Worm (Caenorhabditis elegans) whole organism, L3 larva: ENCODE results near the gene T23F11.4.

Experiments used
- R02D3.7 ChIP-seq: fragments of 150-350 bp; optimal IDR thresholded peaks from 2 replicates; lab custom pipeline; 2014; ENCODE audit warnings: missing biosample characterization, missing genetic modification characterization
- ZK546.5 ChIP-seq: sonication (generic microtip); optimal IDR thresholded peaks from 2 replicates; lab custom pipeline; 2017; ENCODE audit warnings: missing biosample characterization, missing genetic modification characterization
- aly-2 ChIP-seq: fragments of 150-350 bp; optimal IDR thresholded peaks from 2 replicates; lab custom pipeline; 2014; ENCODE audit warnings: missing biosample characterization, missing genetic modification characterization
- ceh-16 ChIP-seq: sonication (generic microtip); optimal IDR thresholded peaks from 2 replicates; lab custom pipeline; 2017; ENCODE audit warnings: missing biosample characterization, missing genetic modification characterization
- ceh-28 ChIP-seq: fragments of 150-350 bp; optimal IDR thresholded peaks from 2 replicates; lab custom pipeline; 2014; ENCODE audit warnings: missing biosample characterization, missing genetic modification reagents, missing genetic modification characterization
- ceh-82 ChIP-seq: fragments of 150-350 bp; optimal IDR thresholded peaks from 2 replicates; lab custom pipeline; 2014; ENCODE audit warnings: missing biosample characterization, missing genetic modification characterization
- ceh-9 ChIP-seq: sonication (generic microtip); optimal IDR thresholded peaks from 2 replicates; lab custom pipeline; 2018; ENCODE audit warnings: missing biosample characterization, missing genetic modification characterization
- daf-12 ChIP-seq: fragments of 150-350 bp; optimal IDR thresholded peaks from 2 replicates; lab custom pipeline; 2014; ENCODE audit warnings: missing biosample characterization, missing genetic modification reagents, missing genetic modification characterization
- egl-27 ChIP-seq: sonication (generic microtip); optimal IDR thresholded peaks from 4 replicates; lab custom pipeline; 2017; ENCODE audit warnings: missing biosample characterization, missing genetic modification reagents, missing genetic modification characterization
- egl-5 ChIP-seq: fragments of 150-350 bp; optimal IDR thresholded peaks from 2 replicates; lab custom pipeline; 2017; ENCODE audit warnings: missing biosample characterization, missing genetic modification reagents, missing genetic modification characterization, inconsistent platforms
- elt-2 ChIP-seq: sonication (generic microtip); optimal IDR thresholded peaks from 2 replicates; lab custom pipeline; 2016; ENCODE audit warnings: missing genetic modification reagents, mild to moderate bottlenecking, missing genetic modification characterization, missing compliant biosample characterization
- elt-3 ChIP-seq, 3 experiments: fragments of 150-350 bp in 1 of 3; sonication (generic microtip) in 2 of 3; optimal IDR thresholded peaks; 2 replicates in 2 of 3; 4 replicates in 1 of 3; lab custom pipeline; 2014 to 2017; ENCODE audit warnings: missing biosample characterization in 3 of 3, missing genetic modification characterization in 3 of 3
- eor-1 ChIP-seq, 2 experiments: fragments of 150-350 bp; optimal IDR thresholded peaks; 2 replicates each; lab custom pipeline; 2014 to 2018; ENCODE audit warnings: missing biosample characterization in 2 of 2, missing genetic modification characterization in 2 of 2
- fkh-10 ChIP-seq: sonication (generic microtip); optimal IDR thresholded peaks from 2 replicates; lab custom pipeline; 2017; ENCODE audit warnings: missing biosample characterization, missing genetic modification reagents, missing genetic modification characterization
- fkh-2 ChIP-seq: fragments of 150-350 bp; optimal IDR thresholded peaks from 2 replicates; lab custom pipeline; 2014; ENCODE audit warnings: missing biosample characterization, missing genetic modification reagents, missing genetic modification characterization
- fos-1 ChIP-seq: fragments of 150-350 bp; optimal IDR thresholded peaks from 2 replicates; lab custom pipeline; 2014; ENCODE audit warnings: missing biosample characterization, missing genetic modification characterization
- hmg-11 ChIP-seq: sonication (generic microtip); optimal IDR thresholded peaks from 2 replicates; lab custom pipeline; 2016; ENCODE audit warnings: missing genetic modification characterization, missing compliant biosample characterization
- lin-15B ChIP-seq: fragments of 150-350 bp; optimal IDR thresholded peaks from 2 replicates; lab custom pipeline; 2014; ENCODE audit warnings: missing biosample characterization, missing genetic modification characterization
- lin-39 ChIP-seq: fragments of 150-350 bp; optimal IDR thresholded peaks from 2 replicates; lab custom pipeline; 2018; ENCODE audit warnings: missing biosample characterization, missing genetic modification reagents, missing genetic modification characterization
- lsy-12 ChIP-seq: sonication (generic microtip); optimal IDR thresholded peaks from 2 replicates; lab custom pipeline; 2016; ENCODE audit warnings: mild to moderate bottlenecking, missing genetic modification characterization, missing compliant biosample characterization
- mdl-1 ChIP-seq: fragments of 150-350 bp; optimal IDR thresholded peaks from 2 replicates; lab custom pipeline; 2014; ENCODE audit warnings: missing biosample characterization, missing genetic modification characterization
- mml-1 ChIP-seq: fragments of 150-350 bp; sonication (generic microtip); optimal IDR thresholded peaks from 3 replicates; lab custom pipeline; 2014; ENCODE audit warnings: missing biosample characterization, missing genetic modification characterization
- nfya-1 ChIP-seq: sonication (generic microtip); optimal IDR thresholded peaks from 2 replicates; lab custom pipeline; 2017; ENCODE audit warnings: missing genetic modification characterization, mild to moderate bottlenecking, missing compliant biosample characterization, antibody characterized with exemption, moderate library complexity; ENCODE audit not compliant: insufficient read depth
- nhr-11 ChIP-seq: fragments of 150-350 bp; optimal IDR thresholded peaks from 2 replicates; lab custom pipeline; 2014; ENCODE audit warnings: missing biosample characterization, missing genetic modification characterization
- nhr-12 ChIP-seq: fragments of 150-350 bp; optimal IDR thresholded peaks from 2 replicates; lab custom pipeline; 2014; ENCODE audit warnings: missing biosample characterization, missing genetic modification characterization
- nhr-23 ChIP-seq: fragments of 150-350 bp; optimal IDR thresholded peaks from 2 replicates; lab custom pipeline; 2014; ENCODE audit warnings: missing biosample characterization, missing genetic modification reagents, missing genetic modification characterization
- nhr-237 ChIP-seq: fragments of 150-350 bp; optimal IDR thresholded peaks from 2 replicates; lab custom pipeline; 2014; ENCODE audit warnings: missing biosample characterization, missing genetic modification characterization
- nhr-25 ChIP-seq: sonication (generic microtip); optimal IDR thresholded peaks from 2 replicates; lab custom pipeline; 2017; ENCODE audit warnings: missing biosample characterization, missing genetic modification characterization
- nhr-28 ChIP-seq: fragments of 150-350 bp; optimal IDR thresholded peaks from 2 replicates; lab custom pipeline; 2014; ENCODE audit warnings: missing biosample characterization, missing genetic modification characterization
- nhr-43 ChIP-seq: sonication (generic microtip); optimal IDR thresholded peaks from 2 replicates; lab custom pipeline; 2016; ENCODE audit warnings: mild to moderate bottlenecking, missing genetic modification characterization, missing compliant biosample characterization; ENCODE audit not compliant: poor library complexity, severe bottlenecking
- nhr-67 ChIP-seq: fragments of 150-350 bp; optimal IDR thresholded peaks from 2 replicates; lab custom pipeline; 2014; ENCODE audit warnings: missing biosample characterization, missing genetic modification characterization
- nhr-77 ChIP-seq: fragments of 150-350 bp; optimal IDR thresholded peaks from 2 replicates; lab custom pipeline; 2014; ENCODE audit warnings: missing biosample characterization, missing genetic modification characterization
- pha-4 ChIP-seq: fragments of 150-350 bp; optimal IDR thresholded peaks from 2 replicates; lab custom pipeline; 2014; ENCODE audit warnings: missing biosample characterization, missing genetic modification reagents, missing genetic modification characterization
- sea-2 ChIP-seq: fragments of 150-350 bp; sonication (generic microtip); optimal IDR thresholded peaks from 4 replicates; lab custom pipeline; 2014; ENCODE audit warnings: missing biosample characterization, missing genetic modification reagents, missing genetic modification characterization
- snpc-4 ChIP-seq: fragments of 150-350 bp; optimal IDR thresholded peaks from 2 replicates; lab custom pipeline; 2014; ENCODE audit warnings: missing biosample characterization, missing genetic modification characterization
- tbx-2 ChIP-seq: sonication (generic microtip); optimal IDR thresholded peaks from 2 replicates; lab custom pipeline; 2016; ENCODE audit warnings: mild to moderate bottlenecking, missing genetic modification characterization, missing compliant biosample characterization
- unc-39 ChIP-seq: sonication (generic microtip); optimal IDR thresholded peaks from 4 replicates; lab custom pipeline; 2017; ENCODE audit warnings: missing biosample characterization, missing genetic modification characterization
- ztf-11 ChIP-seq: fragments of 150-350 bp; optimal IDR thresholded peaks from 2 replicates; lab custom pipeline; 2014; ENCODE audit warnings: missing biosample characterization, missing genetic modification characterization

T23F11.4 gene

DNA sequence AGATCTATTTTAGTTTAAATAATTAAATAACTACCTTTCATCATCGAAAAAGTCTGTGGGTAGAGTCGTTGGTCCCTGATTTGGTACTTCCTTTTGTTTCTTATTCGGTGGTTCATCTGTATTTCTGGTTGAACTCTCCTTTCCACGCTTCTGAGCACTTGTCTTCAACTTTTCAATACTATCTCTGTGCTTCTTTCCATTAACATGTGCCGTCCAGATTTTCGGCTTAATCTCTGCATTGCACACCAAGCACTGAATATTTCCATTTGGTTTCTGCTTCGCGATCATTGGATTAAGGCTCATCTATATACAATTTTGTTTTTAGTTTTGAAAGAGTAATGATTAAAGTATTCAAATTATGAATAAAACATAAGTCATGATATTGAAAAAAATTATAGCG is 34.8 kb upstream of the T23F11.4 start, which contains the start of gene sel-13:
Gene sel-13 (minus strand): TSS at position 303 of the 400 bp plus-strand sequence.
- TF ChIP-seq lsy-12 (tag; lab: Kevin White, UChicago) (no peak), ceh-82 (no peak), sea-2 (GFP tag; lab: Kevin White, UChicago) (no peak), nhr-12 (tag; lab: Kevin White, UChicago) (no peak), egl-5 (tag; lab: Kevin White, UChicago) (no peak), R02D3.7 (tag; lab: Kevin White, UChicago) (no peak), ceh-9 (tag; lab: Kevin White, UChicago) (no peak)
- TF ChIP-seq, all 47 proteins: peak for 0

- TF ChIP-seq nhr-11 (tag; lab: Kevin White, UChicago), result no peak
- no peak for TF ChIP-seq elt-2
- no peak for TF ChIP-seq nhr-43 (tag; lab: Kevin White, UChicago)
- TF ChIP-seq lin-15B (tag; lab: Kevin White, UChicago), result no peak
- TF ChIP-seq ceh-9 (tag; lab: Kevin White, UChicago), result no peak
- no peak for TF ChIP-seq fkh-2 (tag; lab: Kevin White, UChicago)
- TF ChIP-seq nhr-28 (tag; lab: Kevin White, UChicago), result no peak
- no peak for TF ChIP-seq tbx-2 (tag; lab: Kevin White, UChicago)
- TF ChIP-seq ceh-28, result no peak
- no peak for TF ChIP-seq snpc-4 (tag; lab: Kevin White, UChicago)
- TF ChIP-seq fos-1 (tag; lab: Kevin White, UChicago), result no peak
- no peak for TF ChIP-seq ZK546.5 (tag; lab: Kevin White, UChicago)
- TF ChIP-seq unc-39 (tag; lab: Kevin White, UChicago), result no peak
- TF ChIP-seq aly-2, result no peak
- no peak for TF ChIP-seq ceh-16 (tag; lab: Kevin White, UChicago)
- no peak for TF ChIP-seq pha-4 (tag; lab: Kevin White, UChicago)
- no peak for TF ChIP-seq hmg-11 (tag; lab: Kevin White, UChicago)
- no peak for TF ChIP-seq eor-1 (tag; optimal IDR thresholded peaks at IDR 0.05; lab: Kevin White, UChicago)
- no peak for TF ChIP-seq mdl-1
These were observed 32.6 kb upstream of the T23F11.4 start, which contains the start of gene dnj-18 for ce11 chrIII:4697819-4698218. Gene dnj-18 (plus strand): TSS chrIII:4698119.

- TF ChIP-seq pha-4 (tag; lab: Kevin White, UChicago) (no peak), nhr-237 (tag; lab: Kevin White, UChicago) (no peak), nfya-1 (no peak), eor-1 (tag; optimal IDR thresholded peaks at IDR 0.05; lab: Kevin White, UChicago) (no peak), sea-2 (GFP tag; lab: Kevin White, UChicago) (no peak), egl-27 (tag; lab: Kevin White, UChicago) (no peak), hmg-11 (tag; lab: Kevin White, UChicago) (no peak), daf-12 (tag; lab: Kevin White, UChicago) (no peak), ceh-28 (no peak), nhr-77 (tag; lab: Kevin White, UChicago) (no peak), elt-2 (no peak), nhr-67 (no peak), elt-3 (tag; optimal IDR thresholded peaks at IDR 0.05; lab: Kevin White, UChicago) (no peak), fkh-2 (tag; lab: Kevin White, UChicago) (no peak), egl-5 (tag; lab: Kevin White, UChicago) (no peak), mdl-1 (no peak), mml-1 (tag; lab: Kevin White, UChicago) (no peak), ztf-11 (no peak), unc-39 (tag; lab: Kevin White, UChicago) (no peak)
These were observed 31.7 kb upstream of the T23F11.4 start for ce11 chrIII:4696903-4697302.

DNA sequence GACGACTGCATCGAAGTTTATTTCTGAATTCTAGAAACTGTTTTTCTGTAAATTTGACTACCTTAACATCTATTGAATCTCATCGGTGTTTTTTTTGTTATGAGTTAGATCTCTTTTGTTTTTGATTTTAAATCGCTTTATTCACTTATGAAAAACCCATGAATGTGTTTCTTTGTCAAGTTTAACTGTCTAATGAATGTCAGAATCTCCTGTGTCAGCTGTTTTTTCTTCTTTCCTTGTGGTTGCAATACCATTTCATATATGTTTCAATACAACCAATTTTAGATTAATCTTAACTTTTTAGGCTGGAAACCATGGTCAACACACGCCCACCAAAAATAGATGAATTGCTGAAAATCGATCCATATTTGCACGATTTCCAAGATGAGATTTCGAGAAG is 29.9 kb upstream of the T23F11.4 start, which contains the start of gene T04A8.7:
Gene T04A8.7 (plus strand): TSS at position 301 of the 400 bp plus-strand sequence.
- no peak for TF ChIP-seq ceh-9 (tag; lab: Kevin White, UChicago)
- no peak for TF ChIP-seq ceh-16 (tag; lab: Kevin White, UChicago)
- TF ChIP-seq nhr-25 (tag; lab: Kevin White, UChicago), result no peak
- no peak for TF ChIP-seq fkh-10 (GFP tag; lab: Kevin White, UChicago)
- TF ChIP-seq ceh-82, result no peak
- no peak for TF ChIP-seq nhr-23 (tag; lab: Kevin White, UChicago)
- TF ChIP-seq lin-39 (tag; lab: Kevin White, UChicago), result no peak
- TF ChIP-seq egl-5 (tag; lab: Kevin White, UChicago), result no peak
- no peak for TF ChIP-seq nhr-237 (tag; lab: Kevin White, UChicago)
- TF ChIP-seq daf-12 (tag; lab: Kevin White, UChicago), result no peak
- TF ChIP-seq ztf-11, result no peak
